Worm (Caenorhabditis elegans) whole organism, young adult: ENCODE data around the gene R11H6.5.

ENCODE experiments used
- lin-26 ChIP-seq: fragments of 200-800 bp; sonication (Bioruptor generic); IDR thresholded peaks from 2 replicates; pipeline ENCODE4 v1.3.6; 2022; ENCODE audit warnings: missing genetic modification reagents, missing genetic modification characterization, missing compliant biosample characterization
- ztf-26 ChIP-seq: sonication (generic microtip); optimal IDR thresholded peaks from 2 replicates; lab custom pipeline; 2017; ENCODE audit warnings: missing genetic modification characterization, missing compliant biosample characterization

ce11 chrV:14642016-14642415, 30.0 kb upstream of the R11H6.5 start:
- TF ChIP-seq ztf-26 = no peak
- no peak for TF ChIP-seq lin-26 (GFP tag; lab: Robert Waterston, UW)
